Fruit fly (Drosophila melanogaster) whole organism, embryonic: Measurements from ENCODE around the gene Ptth.
A peak's percentile ranks its signal among the peaks of the same experiment; 100 is the strongest.

Source experiments
- Adf1 ChIP-seq: fragments of 200-800 bp; sonication (Bioruptor generic); IDR thresholded peaks from 2 replicates; pipeline ENCODE4 v1.3.6; 2022; ENCODE audit warnings: missing biosample characterization, missing genetic modification characterization
- Aef1 ChIP-seq: fragments of 200-800 bp; sonication (Bioruptor generic); IDR thresholded peaks from 3 replicates; pipeline ENCODE4 v1.3.6; 2022; ENCODE audit warnings: missing biosample characterization, missing genetic modification characterization
- Atf6 ChIP-seq: fragments of 200-800 bp; sonication (Bioruptor generic); IDR thresholded peaks from 2 replicates; pipeline ENCODE4 v1.3.6; 2022; ENCODE audit warnings: missing biosample characterization, missing genetic modification characterization
- B-H1 ChIP-seq: fragments of 200-800 bp; sonication (Bioruptor generic); IDR thresholded peaks from 3 replicates; pipeline ENCODE4 v1.3.6; 2022; ENCODE audit warnings: missing biosample characterization, missing genetic modification characterization
- Bdp1 ChIP-seq: fragments of 200-800 bp; sonication (Bioruptor generic); optimal IDR thresholded peaks from 3 replicates; lab custom pipeline; 2016; ENCODE audit warnings: missing biosample characterization, missing genetic modification characterization
- Blimp-1 ChIP-seq: fragments of 200-800 bp; sonication (Bioruptor generic); optimal IDR thresholded peaks from 3 replicates; lab custom pipeline; 2018; ENCODE audit warnings: missing biosample characterization, missing genetic modification characterization, mild to moderate bottlenecking, moderate library complexity, missing genetic modification reagents
- CG1024 ChIP-seq: fragments of 200-800 bp; sonication (Bioruptor generic); IDR thresholded peaks from 2 replicates; pipeline ENCODE4 v1.3.6; 2022; ENCODE audit warnings: missing biosample characterization, missing genetic modification characterization
- CG10366 ChIP-seq: fragments of 200-800 bp; sonication (Bioruptor generic); IDR thresholded peaks from 2 replicates; pipeline ENCODE4 v1.3.6; 2022; ENCODE audit warnings: missing biosample characterization, missing genetic modification characterization
- CG11504 ChIP-seq: fragments of 200-800 bp; sonication (Bioruptor generic); optimal IDR thresholded peaks from 3 replicates; lab custom pipeline; 2019; ENCODE audit warnings: missing biosample characterization, mild to moderate bottlenecking, missing genetic modification characterization, moderate library complexity
- CG12155 ChIP-seq: fragments of 200-800 bp; sonication (Bioruptor generic); optimal IDR thresholded peaks from 3 replicates; lab custom pipeline; 2016; ENCODE audit warnings: missing biosample characterization, missing genetic modification characterization
- CG1233 ChIP-seq: fragments of 200-800 bp; sonication (Bioruptor generic); optimal IDR thresholded peaks from 4 replicates; lab custom pipeline; 2018; ENCODE audit warnings: missing biosample characterization, mild to moderate bottlenecking, missing genetic modification characterization
- CG13424 ChIP-seq: fragments of 200-800 bp; sonication (Bioruptor generic); optimal IDR thresholded peaks from 2 replicates; lab custom pipeline; 2019; ENCODE audit warnings: missing biosample characterization, mild to moderate bottlenecking, missing genetic modification characterization, moderate library complexity
- CG13624 ChIP-seq: fragments of 200-800 bp; sonication (Bioruptor generic); optimal IDR thresholded peaks from 2 replicates; lab custom pipeline; 2016; ENCODE audit warnings: missing biosample characterization, missing genetic modification characterization
- CG16863 ChIP-seq: fragments of 200-800 bp; sonication (Bioruptor generic); optimal IDR thresholded peaks from 3 replicates; lab custom pipeline; 2016; ENCODE audit warnings: missing biosample characterization, missing genetic modification characterization
- CG18011 ChIP-seq: fragments of 200-800 bp; sonication (Bioruptor generic); optimal IDR thresholded peaks from 2 replicates; lab custom pipeline; 2017; ENCODE audit warnings: missing biosample characterization, missing genetic modification characterization, mild to moderate bottlenecking, moderate library complexity, missing genotype
- CG18599 ChIP-seq: fragments of 200-800 bp; sonication (Bioruptor generic); optimal IDR thresholded peaks from 3 replicates; lab custom pipeline; 2017; ENCODE audit warnings: missing biosample characterization, missing genetic modification characterization, mild to moderate bottlenecking, moderate library complexity, missing genetic modification reagents
- CG30431 ChIP-seq: fragments of 200-800 bp; sonication (Bioruptor generic); optimal IDR thresholded peaks from 2 replicates; lab custom pipeline; 2017; ENCODE audit warnings: missing biosample characterization, missing genetic modification characterization
- CG32767 ChIP-seq: fragments of 200-800 bp; sonication (Bioruptor generic); IDR thresholded peaks from 2 replicates; pipeline ENCODE4 v1.3.6; 2022; ENCODE audit warnings: missing biosample characterization, missing genetic modification characterization
- CG6272 ChIP-seq: fragments of 200-800 bp; sonication (Bioruptor generic); IDR thresholded peaks from 2 replicates; pipeline ENCODE4 v1.3.6; 2022; ENCODE audit warnings: missing biosample characterization, missing genetic modification characterization
- CG6654 ChIP-seq: fragments of 200-800 bp; sonication (Bioruptor generic); optimal IDR thresholded peaks from 2 replicates; lab custom pipeline; 2017; ENCODE audit warnings: missing biosample characterization, mild to moderate bottlenecking, missing genetic modification characterization
- CG6765 ChIP-seq: fragments of 200-800 bp; sonication (Bioruptor generic); optimal IDR thresholded peaks from 3 replicates; lab custom pipeline; 2017; ENCODE audit warnings: missing biosample characterization, mild to moderate bottlenecking, missing genetic modification characterization
- CG9609 ChIP-seq: fragments of 200-800 bp; sonication (Bioruptor generic); optimal IDR thresholded peaks from 3 replicates; lab custom pipeline; 2016; ENCODE audit warnings: missing biosample characterization, missing genetic modification characterization
- CkIIα-i1 ChIP-seq: fragments of 200-800 bp; sonication (Bioruptor generic); IDR thresholded peaks from 2 replicates; pipeline ENCODE4 v1.3.6; 2022; ENCODE audit warnings: missing biosample characterization, missing genetic modification characterization
- E2f1 ChIP-seq: fragments of 200-800 bp; sonication (Bioruptor generic); IDR thresholded peaks from 2 replicates; pipeline ENCODE4 v1.3.6; 2022; ENCODE audit warnings: missing biosample characterization, missing genetic modification characterization
- HHEX ChIP-seq: fragments of 200-800 bp; sonication (Bioruptor generic); optimal IDR thresholded peaks from 3 replicates; lab custom pipeline; 2017; ENCODE audit warnings: missing biosample characterization, mild to moderate bottlenecking, missing genetic modification characterization, missing genetic modification reagents
- HLH4C ChIP-seq: fragments of 200-800 bp; sonication (Bioruptor generic); IDR thresholded peaks from 3 replicates; pipeline ENCODE4 v1.3.6; 2022; ENCODE audit warnings: missing biosample characterization, missing genetic modification characterization; ENCODE audit not compliant: partially characterized antibody
- MTF-1 ChIP-seq: fragments of 200-800 bp; sonication (Bioruptor generic); optimal IDR thresholded peaks from 2 replicates; lab custom pipeline; 2018; ENCODE audit warnings: missing biosample characterization, mild to moderate bottlenecking, missing genetic modification characterization, borderline replicate concordance
- Nf-YC ChIP-seq: fragments of 200-800 bp; optimal IDR thresholded peaks from 3 replicates; lab custom pipeline; 2019; ENCODE audit warnings: missing biosample characterization, mild to moderate bottlenecking, missing genetic modification characterization, moderate library complexity
- Sox100B ChIP-seq: fragments of 200-800 bp; sonication (Bioruptor generic); optimal IDR thresholded peaks from 3 replicates; lab custom pipeline; 2018; ENCODE audit warnings: missing biosample characterization, mild to moderate bottlenecking, missing genetic modification characterization
- Sry-β ChIP-seq: fragments of 200-800 bp; sonication (Bioruptor generic); optimal IDR thresholded peaks from 2 replicates; lab custom pipeline; 2018; ENCODE audit warnings: missing biosample characterization, mild to moderate bottlenecking, missing genetic modification characterization, moderate library complexity
- Stat92E ChIP-seq, 3 experiments: fragments of >200 bp in 2 of 3; fragments of 200-800 bp in 1 of 3; sonication (Bioruptor generic) in 1 of 3; optimal IDR thresholded peaks; 2 replicates each; lab custom pipeline; 2017 to 2019; ENCODE audit warnings: missing biosample characterization in 3 of 3, missing genetic modification characterization in 3 of 3, mild to moderate bottlenecking in 1 of 3, moderate library complexity in 1 of 3
- amos ChIP-seq: fragments of 200-800 bp; sonication (Bioruptor generic); IDR thresholded peaks from 2 replicates; pipeline ENCODE4 v1.3.6; 2022; ENCODE audit warnings: missing biosample characterization, missing genetic modification characterization; ENCODE audit not compliant: partially characterized antibody
- bigmax ChIP-seq: fragments of 200-800 bp; sonication (Bioruptor generic); optimal IDR thresholded peaks from 2 replicates; lab custom pipeline; 2018; ENCODE audit warnings: missing biosample characterization, mild to moderate bottlenecking, missing genetic modification characterization
- ci ChIP-seq: fragments of 200-800 bp; sonication (Bioruptor generic); IDR thresholded peaks from 3 replicates; pipeline ENCODE4 v1.3.6; 2022; ENCODE audit warnings: missing biosample characterization, missing genetic modification characterization
- esg ChIP-seq: fragments of 200-800 bp; sonication (Bioruptor generic); conservative IDR thresholded peaks from 2 replicates; pipeline ENCODE4 v1.3.6; 2022; ENCODE audit warnings: missing biosample characterization, missing genetic modification characterization
- gsb-n ChIP-seq: fragments of 200-800 bp; sonication (Bioruptor generic); optimal IDR thresholded peaks from 3 replicates; lab custom pipeline; 2018; ENCODE audit warnings: missing biosample characterization, mild to moderate bottlenecking, missing genetic modification characterization
- hkb ChIP-seq, 2 experiments: fragments of 200-800 bp in 1 of 2; fragments of >200 bp in 1 of 2; sonication (Bioruptor generic) in 1 of 2; IDR thresholded peaks in 1 of 2; optimal IDR thresholded peaks in 1 of 2; 2 replicates each; pipeline versions ENCODE4 v1.3.6 to Lab custom; 2017 to 2022; ENCODE audit warnings: missing biosample characterization in 1 of 2, missing genetic modification characterization in 1 of 2
- inv ChIP-seq: fragments of 200-800 bp; sonication (Bioruptor generic); IDR thresholded peaks from 2 replicates; pipeline ENCODE4 v1.3.6; 2022; ENCODE audit warnings: missing biosample characterization, missing genetic modification characterization; ENCODE audit not compliant: partially characterized antibody
- maf-S ChIP-seq: fragments of 200-800 bp; sonication (Bioruptor generic); optimal IDR thresholded peaks from 2 replicates; lab custom pipeline; 2016; ENCODE audit warnings: missing biosample characterization, missing genetic modification characterization
- nau ChIP-seq: fragments of 200-800 bp; sonication (Bioruptor generic); optimal IDR thresholded peaks from 3 replicates; lab custom pipeline; 2017; ENCODE audit warnings: missing biosample characterization, mild to moderate bottlenecking, missing genetic modification characterization, missing genetic modification reagents
- nmo ChIP-seq: fragments of 200-800 bp; sonication (Bioruptor generic); optimal IDR thresholded peaks from 2 replicates; lab custom pipeline; 2018; ENCODE audit warnings: missing biosample characterization, mild to moderate bottlenecking, missing genetic modification characterization, moderate library complexity
- pzg ChIP-seq: fragments of 200-800 bp; sonication (Bioruptor generic); optimal IDR thresholded peaks from 3 replicates; lab custom pipeline; 2018; ENCODE audit warnings: missing biosample characterization, mild to moderate bottlenecking, missing genetic modification characterization, moderate library complexity
- salm ChIP-seq: fragments of 200-800 bp; sonication (Bioruptor generic); optimal IDR thresholded peaks from 2 replicates; lab custom pipeline; 2018; ENCODE audit warnings: missing biosample characterization, mild to moderate bottlenecking, missing genetic modification characterization
- slou ChIP-seq: fragments of 200-800 bp; sonication (Bioruptor generic); optimal IDR thresholded peaks from 3 replicates; lab custom pipeline; 2016; ENCODE audit warnings: missing biosample characterization, missing genetic modification characterization
- sob ChIP-seq: fragments of 200-800 bp; sonication (Bioruptor generic); IDR thresholded peaks from 2 replicates; pipeline ENCODE4 v1.3.6; 2022; ENCODE audit warnings: missing biosample characterization, missing genetic modification characterization
- stwl ChIP-seq: fragments of 200-800 bp; sonication (Bioruptor generic); optimal IDR thresholded peaks from 3 replicates; lab custom pipeline; 2018; ENCODE audit warnings: missing biosample characterization, mild to moderate bottlenecking, missing genetic modification characterization, moderate library complexity
- tna ChIP-seq: fragments of 200-800 bp; sonication (Bioruptor generic); IDR thresholded peaks from 2 replicates; pipeline ENCODE4 v1.3.6; 2022; ENCODE audit warnings: missing biosample characterization, missing genetic modification characterization; ENCODE audit not compliant: partially characterized antibody
- tx ChIP-seq: fragments of 200-800 bp; sonication (Bioruptor generic); optimal IDR thresholded peaks from 2 replicates; lab custom pipeline; 2016; ENCODE audit warnings: missing biosample characterization, missing genetic modification characterization
- zfh1 ChIP-seq: fragments of 200-800 bp; sonication (Bioruptor generic); IDR thresholded peaks from 3 replicates; pipeline ENCODE4 v1.3.6; 2022; ENCODE audit warnings: missing biosample characterization, missing genetic modification characterization

Ptth gene

dm6 chr2L:540572-541210, 36.0 kb downstream of the Ptth start (continued):
- TF ChIP-seq CG12155 (GFP tag; lab: Kevin White, UChicago), result no peak
- no peak for TF ChIP-seq E2f1
- no peak for TF ChIP-seq CkIIα-i1
- no peak for TF ChIP-seq Sry-β (GFP tag; lab: Kevin White, UChicago)
- TF ChIP-seq CG6765 (GFP tag; lab: Kevin White, UChicago), result peak; percentile 23
- TF ChIP-seq zfh1 (GFP tag; lab: Robert Waterston, UW), result no peak
- peak; percentile 36 for TF ChIP-seq amos
- TF ChIP-seq CG13624, result no peak
- TF ChIP-seq CG30431 (GFP tag; lab: Kevin White, UChicago), result no peak
- peak; percentile 55 for TF ChIP-seq pzg
- TF ChIP-seq inv (GFP tag; lab: Robert Waterston, UW), result no peak; the same call in 1 of the 2 replicates
- no peak for TF ChIP-seq nau
- no peak for TF ChIP-seq Adf1 (GFP tag; lab: Robert Waterston, UW)
- TF ChIP-seq tx (GFP tag; lab: Kevin White, UChicago), result no peak
- peak; percentile 21 for TF ChIP-seq CG1233
- TF ChIP-seq CG11504 (tag; lab: Kevin White, UChicago), result peak; percentile 29
- TF ChIP-seq sob (GFP tag; lab: Robert Waterston, UW), result 0 out of 2 replicates have a peak, but pooled peaks have one; percentile 21
- no peak for TF ChIP-seq hkb (optimal IDR thresholded peaks at IDR 0.05; lab: Kevin White, UChicago)
- TF ChIP-seq hkb (GFP tag; IDR thresholded peaks at IDR 0.05; lab: Robert Waterston, UW), result no peak
- no peak for TF ChIP-seq CG16863 (GFP tag; lab: Kevin White, UChicago)
- peak in 1 of 3 experiments; percentile 97 for TF ChIP-seq Stat92E (GFP tag; optimal IDR thresholded peaks at IDR 0.05; lab: Kevin White, UChicago)
- TF ChIP-seq CG1024 (GFP tag; lab: Robert Waterston, UW), result no peak
- TF ChIP-seq CG6654 (GFP tag; lab: Kevin White, UChicago), result no peak
- no peak for TF ChIP-seq Aef1 (GFP tag; lab: Robert Waterston, UW)
- TF ChIP-seq CG6272 (GFP tag; lab: Robert Waterston, UW), result no peak
- no peak for TF ChIP-seq maf-S (GFP tag; lab: Kevin White, UChicago)
- no peak for TF ChIP-seq MTF-1 (GFP tag; lab: Kevin White, UChicago)
- TF ChIP-seq Sox100B (GFP tag; lab: Kevin White, UChicago), result no peak
- no peak for TF ChIP-seq Bdp1 (GFP tag; lab: Kevin White, UChicago)
- 0 out of 2 replicates have a peak, but pooled peaks have one; percentile 56 for TF ChIP-seq tna (GFP tag; lab: Robert Waterston, UW)
- TF ChIP-seq CG13424, result no peak
- TF ChIP-seq gsb-n (tag; lab: Kevin White, UChicago), result peak; percentile 65
- no peak for TF ChIP-seq B-H1
- no peak for TF ChIP-seq CG18599 (GFP tag; lab: Kevin White, UChicago)
- peak; percentile 56 for TF ChIP-seq nmo
- TF ChIP-seq CG32767 (GFP tag; lab: Robert Waterston, UW), result no peak
- TF ChIP-seq CG10366 (GFP tag; lab: Robert Waterston, UW), result no peak
- peak; percentile 56 for TF ChIP-seq Nf-YC (tag; lab: Kevin White, UChicago)
- peak; percentile 58; the same call in 2 of the 3 replicates for TF ChIP-seq ci (GFP tag; lab: Robert Waterston, UW)
- TF ChIP-seq stwl (tag; lab: Kevin White, UChicago), result peak; percentile 70
- peak; percentile 55; the same call in 1 of the 3 replicates for TF ChIP-seq HLH4C
- TF ChIP-seq bigmax (GFP tag; lab: Kevin White, UChicago), result no peak
- TF ChIP-seq salm (tag; lab: Kevin White, UChicago), result peak; percentile 46
- no peak for TF ChIP-seq Atf6 (GFP tag; lab: Robert Waterston, UW)
- TF ChIP-seq CG18011 (GFP tag; lab: Kevin White, UChicago), result no peak
- TF ChIP-seq slou (GFP tag; lab: Kevin White, UChicago), result no peak
- TF ChIP-seq HHEX (GFP tag; lab: Kevin White, UChicago), result no peak
- TF ChIP-seq CG9609 (GFP tag; lab: Kevin White, UChicago), result no peak
- TF ChIP-seq esg (GFP tag; lab: Robert Waterston, UW), result no peak
- TF ChIP-seq Blimp-1 (GFP tag; lab: Kevin White, UChicago), result no peak
